Fruit fly (Drosophila melanogaster) whole organism, pupa: ENCODE data around the gene CG12438.

Experiments
- CG10348 ChIP-seq: fragments of 200-800 bp; sonication (Bioruptor generic); IDR thresholded peaks from 2 replicates; pipeline ENCODE4 v1.3.6; 2022; ENCODE audit warnings: missing biosample characterization, missing genetic modification characterization
- CG12605 ChIP-seq: fragments of 200-800 bp; sonication (Bioruptor generic); IDR thresholded peaks from 2 replicates; pipeline ENCODE4 v1.3.6; 2022; ENCODE audit warnings: missing biosample characterization, missing genetic modification characterization
- CG13204 ChIP-seq: fragments of 200-800 bp; sonication (Bioruptor generic); optimal IDR thresholded peaks from 2 replicates; lab custom pipeline; 2018; ENCODE audit warnings: missing biosample characterization, mild to moderate bottlenecking, missing genetic modification characterization, moderate library complexity
- CG17806 ChIP-seq: fragments of 200-800 bp; sonication (Bioruptor generic); optimal IDR thresholded peaks from 2 replicates; lab custom pipeline; 2018; ENCODE audit warnings: missing biosample characterization, mild to moderate bottlenecking, missing genetic modification characterization, moderate library complexity
- CG32121 ChIP-seq: fragments of 200-800 bp; sonication (Bioruptor generic); IDR thresholded peaks from 2 replicates; pipeline ENCODE4 v1.3.6; 2022; ENCODE audit warnings: missing biosample characterization, missing genetic modification characterization
- CG34367 ChIP-seq: fragments of 200-800 bp; sonication (Bioruptor generic); optimal IDR thresholded peaks from 2 replicates; lab custom pipeline; 2018; ENCODE audit warnings: missing biosample characterization, mild to moderate bottlenecking, missing genetic modification characterization
- CG4496 ChIP-seq: fragments of 200-800 bp; sonication (Bioruptor generic); IDR thresholded peaks from 3 replicates; pipeline ENCODE4 v1.3.6; 2022; ENCODE audit warnings: missing biosample characterization, missing genetic modification characterization
- CG8159 ChIP-seq: fragments of 200-800 bp; sonication (Bioruptor generic); optimal IDR thresholded peaks from 3 replicates; lab custom pipeline; 2018; ENCODE audit warnings: missing biosample characterization, mild to moderate bottlenecking, missing genetic modification characterization, moderate library complexity
- CG9948 ChIP-seq: fragments of 200-800 bp; sonication (Bioruptor generic); optimal IDR thresholded peaks from 2 replicates; lab custom pipeline; 2018; ENCODE audit warnings: missing biosample characterization, mild to moderate bottlenecking, missing genetic modification characterization, moderate library complexity
- D1 ChIP-seq: fragments of 200-800 bp; sonication (Bioruptor generic); optimal IDR thresholded peaks from 2 replicates; lab custom pipeline; 2018; ENCODE audit warnings: missing biosample characterization, mild to moderate bottlenecking, missing genetic modification characterization, moderate library complexity
- EcR ChIP-seq: fragments of 200-800 bp; sonication (Bioruptor generic); optimal IDR thresholded peaks from 3 replicates; lab custom pipeline; 2019; ENCODE audit warnings: missing biosample characterization, missing genetic modification characterization, mild to moderate bottlenecking, moderate library complexity, missing genetic modification reagents
- Pif1A ChIP-seq: fragments of 200-800 bp; sonication (Bioruptor generic); optimal IDR thresholded peaks from 3 replicates; lab custom pipeline; 2016; ENCODE audit warnings: missing biosample characterization, missing genetic modification characterization
- fd96Ca ChIP-seq: fragments of 200-800 bp; sonication (Bioruptor generic); IDR thresholded peaks from 3 replicates; pipeline ENCODE4 v1.3.6; 2022; ENCODE audit warnings: missing biosample characterization, missing genetic modification characterization

dm6 chr2L:8794151-8794550 lies 42.1 kb downstream of the CG12438 start:
- TF ChIP-seq CG32121 (GFP tag; lab: Robert Waterston, UW) (no peak), Pif1A (no peak), CG12605 (no peak), CG9948 (tag; lab: Kevin White, UChicago) (no peak), CG4496 (GFP tag; lab: Robert Waterston, UW) (no peak), CG13204 (GFP tag; lab: Kevin White, UChicago) (no peak), fd96Ca (GFP tag; lab: Robert Waterston, UW) (no peak), CG17806 (tag; lab: Kevin White, UChicago) (no peak), D1 (tag; lab: Kevin White, UChicago) (no peak), CG34367 (tag; lab: Kevin White, UChicago) (no peak), CG8159 (no peak), EcR (GFP tag; lab: Kevin White, UChicago) (no peak), CG10348 (GFP tag; lab: Robert Waterston, UW) (no peak)
